Fruit fly (Drosophila melanogaster): ENCODE measurements around the gene CG13639.
A peak's percentile ranks its signal among the peaks of the same experiment; 100 is the strongest.

Gene CG13639

dm6 chr3R:24813637-24814301 is 46.4 kb downstream of the CG13639 start, which contains the start of the genes lili and CG34150 (continued):
- no peak for TF ChIP-seq CG11696 (GFP tag; IDR thresholded peaks at IDR 0.05)
- TF ChIP-seq Lpt (GFP tag; optimal IDR thresholded peaks at IDR 0.05): no peak
- no peak for TF ChIP-seq fru (optimal IDR thresholded peaks at IDR 0.05)
- no peak for TF ChIP-seq mirr (GFP tag; optimal IDR thresholded peaks at IDR 0.05)
- TF ChIP-seq HmgZ (tag; optimal IDR thresholded peaks at IDR 0.05): peak; percentile 63
- peak; percentile 58 for TF ChIP-seq Lhr (GFP tag; optimal IDR thresholded peaks at IDR 0.05)
- peak; percentile 29 for TF ChIP-seq BtbVII (GFP tag; optimal IDR thresholded peaks at IDR 0.05)
- peak; percentile 51 for TF ChIP-seq ewg (GFP tag; optimal IDR thresholded peaks at IDR 0.05)
- TF ChIP-seq MTF-1 (GFP tag; optimal IDR thresholded peaks at IDR 0.05; ENCODE audit: borderline replicate concordance): no peak
- TF ChIP-seq Bgb (GFP tag; IDR thresholded peaks at IDR 0.05; ENCODE audit: partially characterized antibody): peak; percentile 74
- peak; percentile 88 for TF ChIP-seq CG9932 (GFP tag; IDR thresholded peaks at IDR 0.05)
- 0 out of 2 replicates have a peak, but pooled peaks have one; percentile 45 for TF ChIP-seq cas (GFP tag; IDR thresholded peaks at IDR 0.05)
- TF ChIP-seq CG2712 (tag; optimal IDR thresholded peaks at IDR 0.05): peak; percentile 86
- peak; percentile 42 for TF ChIP-seq CG12236 (GFP tag; optimal IDR thresholded peaks at IDR 0.05)
- no peak for TF ChIP-seq Neu2 (GFP tag; optimal IDR thresholded peaks at IDR 0.05; ENCODE audit: borderline replicate concordance)
- peak; percentile 56 for TF ChIP-seq Mes4 (GFP tag; optimal IDR thresholded peaks at IDR 0.05)
- peak; percentile 11 for TF ChIP-seq CG11723 (GFP tag; optimal IDR thresholded peaks at IDR 0.05)
- TF ChIP-seq CG6175 (GFP tag; IDR thresholded peaks at IDR 0.05): no peak
- TF ChIP-seq CG11093 (GFP tag; IDR thresholded peaks at IDR 0.05): peak; percentile 44; the same call in 1 of the 3 replicates
- peak; percentile 30 for TF ChIP-seq Hmx (GFP tag; optimal IDR thresholded peaks at IDR 0.05)
- TF ChIP-seq ERR (GFP tag; optimal IDR thresholded peaks at IDR 0.05): peak; percentile 62
- TF ChIP-seq rib (GFP tag; IDR thresholded peaks at IDR 0.05): no peak
- TF ChIP-seq CG4360 (GFP tag; IDR thresholded peaks at IDR 0.05): no peak
- TF ChIP-seq trh (GFP tag; optimal IDR thresholded peaks at IDR 0.05): peak; percentile 26
- peak; percentile 81 for TF ChIP-seq CG2678 (tag; optimal IDR thresholded peaks at IDR 0.05)
- 0 out of 3 replicates have a peak, but pooled peaks have one; percentile 31 for TF ChIP-seq CG3726 (GFP tag; IDR thresholded peaks at IDR 0.05)
- no peak for TF ChIP-seq odd (GFP tag; optimal IDR thresholded peaks at IDR 0.05)
- TF ChIP-seq CG16779 (GFP tag; IDR thresholded peaks at IDR 0.05): no peak
- peak; percentile 73 for TF ChIP-seq vfl (GFP tag; optimal IDR thresholded peaks at IDR 0.05)
- TF ChIP-seq pita (GFP tag; optimal IDR thresholded peaks at IDR 0.05): no peak
- peak; percentile 55 for TF ChIP-seq Side (GFP tag; optimal IDR thresholded peaks at IDR 0.05)
- TF ChIP-seq Dad (GFP tag; optimal IDR thresholded peaks at IDR 0.05): peak; percentile 73
- TF ChIP-seq CG10267 (tag; optimal IDR thresholded peaks at IDR 0.05): peak; percentile 80
- TF ChIP-seq yki (optimal IDR thresholded peaks at IDR 0.05): no peak
- peak; percentile 55; the same call in 1 of the 2 replicates for TF ChIP-seq ranshi (GFP tag; IDR thresholded peaks at IDR 0.05)
- peak; percentile 77; the same call in 2 of the 3 replicates for TF ChIP-seq CG11456 (GFP tag; IDR thresholded peaks at IDR 0.05)
- peak; percentile 80 for TF ChIP-seq CHES-1-like (GFP tag; optimal IDR thresholded peaks at IDR 0.05)
- TF ChIP-seq D (optimal IDR thresholded peaks at IDR 0.05): no peak
- TF ChIP-seq D (GFP tag; optimal IDR thresholded peaks at IDR 0.05): no peak
- peak; percentile 33; the same call in 1 of the 2 replicates for TF ChIP-seq CG5953 (GFP tag; IDR thresholded peaks at IDR 0.05)
- peak; percentile 64 for TF ChIP-seq esg (GFP tag; conservative IDR thresholded peaks at IDR 0.05)
- peak; percentile 96 for TF ChIP-seq Med (GFP tag)
- TF ChIP-seq en (GFP tag; optimal IDR thresholded peaks at IDR 0.05): peak; percentile 25
- TF ChIP-seq D19B (GFP tag; optimal IDR thresholded peaks at IDR 0.05): peak; percentile 19
- TF ChIP-seq ac (GFP tag; optimal IDR thresholded peaks at IDR 0.05): no peak
- TF ChIP-seq CG6813 (GFP tag; optimal IDR thresholded peaks at IDR 0.05): no peak
- TF ChIP-seq phol (tag; optimal IDR thresholded peaks at IDR 0.05): peak; percentile 90
- peak; percentile 32 for TF ChIP-seq lbe (GFP tag; optimal IDR thresholded peaks at IDR 0.05)
- peak; percentile 82 for TF ChIP-seq nmo (GFP tag; optimal IDR thresholded peaks at IDR 0.05)
- TF ChIP-seq sob (GFP tag; IDR thresholded peaks at IDR 0.05): peak; percentile 86
- TF ChIP-seq CTCF (GFP tag; optimal IDR thresholded peaks at IDR 0.05): peak; percentile 38
- no peak for TF ChIP-seq bowl (GFP tag; IDR thresholded peaks at IDR 0.05)
